Fruit fly (Drosophila melanogaster) whole organism, embryonic: ENCODE measurements around the gene Ubc7.

Experiments used
- Ada2b ChIP-seq: fragments of 200-800 bp; sonication (Bioruptor generic); IDR thresholded peaks from 2 replicates; pipeline ENCODE4 v1.3.6; 2022; ENCODE audit warnings: missing biosample characterization, missing genetic modification characterization
- Atf-2 ChIP-seq: fragments of 200-800 bp; sonication (Bioruptor generic); optimal IDR thresholded peaks from 2 replicates; lab custom pipeline; 2016; ENCODE audit warnings: missing biosample characterization, missing genetic modification characterization
- CG10366 ChIP-seq: fragments of 200-800 bp; sonication (Bioruptor generic); IDR thresholded peaks from 2 replicates; pipeline ENCODE4 v1.3.6; 2022; ENCODE audit warnings: missing biosample characterization, missing genetic modification characterization
- CG12299 ChIP-seq: fragments of 200-800 bp; sonication (Bioruptor generic); optimal IDR thresholded peaks from 2 replicates; lab custom pipeline; 2018; ENCODE audit warnings: missing biosample characterization, mild to moderate bottlenecking, missing genetic modification characterization
- CG12659 ChIP-seq: fragments of 200-800 bp; sonication (Bioruptor generic); optimal IDR thresholded peaks from 3 replicates; lab custom pipeline; 2017; ENCODE audit warnings: mild to moderate bottlenecking, missing biosample characterization, missing genetic modification reagents, missing genetic modification characterization
- CG12744 ChIP-seq: fragments of 200-800 bp; sonication (Bioruptor generic); optimal IDR thresholded peaks from 2 replicates; lab custom pipeline; 2016; ENCODE audit warnings: missing biosample characterization, missing genetic modification characterization
- CG13123 ChIP-seq: fragments of 200-800 bp; sonication (Bioruptor generic); optimal IDR thresholded peaks from 2 replicates; lab custom pipeline; 2016; ENCODE audit warnings: missing biosample characterization, missing genetic modification characterization
- CG13624 ChIP-seq: fragments of 200-800 bp; sonication (Bioruptor generic); optimal IDR thresholded peaks from 2 replicates; lab custom pipeline; 2016; ENCODE audit warnings: missing biosample characterization, missing genetic modification characterization
- CG15011 ChIP-seq: fragments of 200-800 bp; sonication (Bioruptor generic); optimal IDR thresholded peaks from 3 replicates; lab custom pipeline; 2018; ENCODE audit warnings: missing biosample characterization, mild to moderate bottlenecking, missing genetic modification characterization
- CG15601 ChIP-seq: fragments of 200-800 bp; sonication (Bioruptor generic); optimal IDR thresholded peaks from 3 replicates; lab custom pipeline; 2019; ENCODE audit warnings: missing biosample characterization, mild to moderate bottlenecking, missing genetic modification characterization, moderate library complexity
- CG2202 ChIP-seq: fragments of 200-800 bp; sonication (Bioruptor generic); optimal IDR thresholded peaks from 2 replicates; lab custom pipeline; 2018; ENCODE audit warnings: missing biosample characterization, mild to moderate bottlenecking, missing genetic modification characterization
- CG2889 ChIP-seq: fragments of 200-800 bp; sonication (Bioruptor generic); IDR thresholded peaks from 3 replicates; pipeline ENCODE4 v1.3.6; 2022; ENCODE audit warnings: missing biosample characterization, missing genetic modification characterization
- CG32767 ChIP-seq: fragments of 200-800 bp; sonication (Bioruptor generic); IDR thresholded peaks from 2 replicates; pipeline ENCODE4 v1.3.6; 2022; ENCODE audit warnings: missing biosample characterization, missing genetic modification characterization
- CG4820 ChIP-seq: fragments of 200-800 bp; sonication (Bioruptor generic); optimal IDR thresholded peaks from 3 replicates; lab custom pipeline; 2016; ENCODE audit warnings: missing biosample characterization, missing genetic modification characterization
- CG4854 ChIP-seq: fragments of 200-800 bp; sonication (Bioruptor generic); optimal IDR thresholded peaks from 2 replicates; lab custom pipeline; 2016; ENCODE audit warnings: missing biosample characterization, missing genetic modification characterization, inconsistent platforms
- CG6175 ChIP-seq: fragments of 200-800 bp; sonication (Bioruptor generic); IDR thresholded peaks from 3 replicates; pipeline ENCODE4 v1.3.6; 2022; ENCODE audit warnings: missing biosample characterization, missing genetic modification characterization
- CG8944 ChIP-seq: fragments of 200-800 bp; sonication (Bioruptor generic); optimal IDR thresholded peaks from 3 replicates; lab custom pipeline; 2016; ENCODE audit warnings: missing biosample characterization, missing genetic modification characterization
- CG9727 ChIP-seq: fragments of 200-800 bp; sonication (Bioruptor generic); optimal IDR thresholded peaks from 3 replicates; lab custom pipeline; 2017; ENCODE audit warnings: missing biosample characterization, mild to moderate bottlenecking, missing genetic modification characterization
- D ChIP-seq, 2 experiments: fragments of 200-800 bp in 1 of 2; fragments of >200 bp in 1 of 2; sonication (Bioruptor generic) in 1 of 2; optimal IDR thresholded peaks; 2 replicates in 1 of 2; 3 replicates in 1 of 2; lab custom pipeline; 2017; ENCODE audit warnings: mild to moderate bottlenecking in 1 of 2, missing biosample characterization in 1 of 2, missing genetic modification characterization in 1 of 2, missing genetic modification reagents in 1 of 2
- D19A ChIP-seq: fragments of 200-800 bp; optimal IDR thresholded peaks from 3 replicates; lab custom pipeline; 2019; ENCODE audit warnings: missing biosample characterization, mild to moderate bottlenecking, missing genetic modification characterization, moderate library complexity
- Deaf1 ChIP-seq: fragments of 200-800 bp; optimal IDR thresholded peaks from 3 replicates; lab custom pipeline; 2019; ENCODE audit warnings: missing biosample characterization, mild to moderate bottlenecking, missing genetic modification characterization, moderate library complexity
- Gsc ChIP-seq: fragments of 200-800 bp; sonication (Bioruptor generic); IDR thresholded peaks from 2 replicates; pipeline ENCODE4 v1.3.6; 2022; ENCODE audit warnings: missing biosample characterization, missing genetic modification characterization
- H2.0 ChIP-seq: fragments of 200-800 bp; sonication (Bioruptor generic); IDR thresholded peaks from 2 replicates; pipeline ENCODE4 v1.3.6; 2022; ENCODE audit warnings: missing biosample characterization, missing genetic modification characterization
- HLH3B ChIP-seq: fragments of 200-800 bp; sonication (Bioruptor generic); IDR thresholded peaks from 2 replicates; pipeline ENCODE4 v1.3.6; 2022; ENCODE audit warnings: missing biosample characterization, missing genetic modification characterization
- HLH54F ChIP-seq: fragments of 200-800 bp; sonication (Bioruptor generic); optimal IDR thresholded peaks from 3 replicates; lab custom pipeline; 2016; ENCODE audit warnings: missing biosample characterization, missing genetic modification characterization
- HLHmδ ChIP-seq: fragments of 200-800 bp; sonication (Bioruptor generic); optimal IDR thresholded peaks from 2 replicates; lab custom pipeline; 2018; ENCODE audit warnings: missing biosample characterization, mild to moderate bottlenecking, missing genetic modification characterization, moderate library complexity
- MTF-1 ChIP-seq: fragments of 200-800 bp; sonication (Bioruptor generic); optimal IDR thresholded peaks from 2 replicates; lab custom pipeline; 2018; ENCODE audit warnings: missing biosample characterization, mild to moderate bottlenecking, missing genetic modification characterization, borderline replicate concordance
- Optix ChIP-seq: fragments of 200-800 bp; sonication (Bioruptor generic); IDR thresholded peaks from 3 replicates; pipeline ENCODE4 v1.3.6; 2022; ENCODE audit warnings: missing biosample characterization, missing genetic modification characterization
- Rfx ChIP-seq: fragments of 200-800 bp; sonication (Bioruptor generic); IDR thresholded peaks from 2 replicates; pipeline ENCODE4 v1.3.6; 2022; ENCODE audit warnings: missing biosample characterization, missing genetic modification characterization
- Side ChIP-seq: fragments of 200-800 bp; sonication (Bioruptor generic); optimal IDR thresholded peaks from 2 replicates; lab custom pipeline; 2016; ENCODE audit warnings: missing biosample characterization, missing genetic modification characterization
- ato ChIP-seq: fragments of 200-800 bp; sonication (Bioruptor generic); IDR thresholded peaks from 2 replicates; pipeline ENCODE4 v1.3.6; 2022; ENCODE audit warnings: missing biosample characterization, missing genetic modification characterization; ENCODE audit not compliant: partially characterized antibody
- az2 ChIP-seq: fragments of 200-800 bp; sonication (Bioruptor generic); optimal IDR thresholded peaks from 3 replicates; lab custom pipeline; 2016; ENCODE audit warnings: missing biosample characterization, missing genetic modification characterization
- bigmax ChIP-seq: fragments of 200-800 bp; sonication (Bioruptor generic); optimal IDR thresholded peaks from 2 replicates; lab custom pipeline; 2018; ENCODE audit warnings: missing biosample characterization, mild to moderate bottlenecking, missing genetic modification characterization
- ci ChIP-seq: fragments of 200-800 bp; sonication (Bioruptor generic); IDR thresholded peaks from 3 replicates; pipeline ENCODE4 v1.3.6; 2022; ENCODE audit warnings: missing biosample characterization, missing genetic modification characterization
- crol ChIP-seq: fragments of 200-800 bp; sonication (Bioruptor generic); IDR thresholded peaks from 2 replicates; pipeline ENCODE4 v1.3.6; 2022; ENCODE audit warnings: missing biosample characterization, missing genetic modification characterization
- emc ChIP-seq: fragments of 200-800 bp; sonication (Bioruptor generic); optimal IDR thresholded peaks from 2 replicates; lab custom pipeline; 2016; ENCODE audit warnings: missing biosample characterization, missing genetic modification characterization
- ewg ChIP-seq: fragments of 200-800 bp; sonication (Bioruptor generic); optimal IDR thresholded peaks from 3 replicates; lab custom pipeline; 2017; ENCODE audit warnings: mild to moderate bottlenecking, missing biosample characterization, missing genetic modification reagents, missing genetic modification characterization
- gfzf ChIP-seq: fragments of 200-800 bp; sonication (Bioruptor generic); optimal IDR thresholded peaks from 2 replicates; lab custom pipeline; 2016; ENCODE audit warnings: missing biosample characterization, mild to moderate bottlenecking, missing genetic modification characterization, moderate library complexity
- grau ChIP-seq: fragments of 200-800 bp; optimal IDR thresholded peaks from 3 replicates; lab custom pipeline; 2019; ENCODE audit warnings: missing biosample characterization, mild to moderate bottlenecking, missing genetic modification characterization, moderate library complexity
- lab ChIP-seq: fragments of 200-800 bp; sonication (Bioruptor generic); optimal IDR thresholded peaks from 3 replicates; lab custom pipeline; 2017; ENCODE audit warnings: missing biosample characterization, missing genetic modification characterization, mild to moderate bottlenecking, moderate library complexity, missing genetic modification reagents
- p53 ChIP-seq: fragments of 200-800 bp; sonication (Bioruptor generic); optimal IDR thresholded peaks from 2 replicates; lab custom pipeline; 2016; ENCODE audit warnings: missing biosample characterization, missing genetic modification characterization
- pfk ChIP-seq: fragments of 200-800 bp; sonication (Bioruptor generic); optimal IDR thresholded peaks from 2 replicates; lab custom pipeline; 2018; ENCODE audit warnings: missing biosample characterization, mild to moderate bottlenecking, missing genetic modification characterization, moderate library complexity
- repo ChIP-seq: fragments of 200-800 bp; sonication (Bioruptor generic); optimal IDR thresholded peaks from 2 replicates; lab custom pipeline; 2016; ENCODE audit warnings: missing biosample characterization, missing genetic modification characterization
- rib ChIP-seq: fragments of 200-800 bp; sonication (Bioruptor generic); IDR thresholded peaks from 2 replicates; pipeline ENCODE4 v1.3.6; 2022; ENCODE audit warnings: missing biosample characterization, missing genetic modification characterization
- trem ChIP-seq: fragments of 200-800 bp; optimal IDR thresholded peaks from 3 replicates; lab custom pipeline; 2019; ENCODE audit warnings: missing biosample characterization, mild to moderate bottlenecking, missing genetic modification characterization, moderate library complexity
- tup ChIP-seq: fragments of 200-800 bp; sonication (Bioruptor generic); optimal IDR thresholded peaks from 2 replicates; lab custom pipeline; 2016; ENCODE audit warnings: missing biosample characterization, mild to moderate bottlenecking, missing genetic modification characterization, moderate library complexity

Ubc7 gene

dm6 chrX:16637594-16638485, 44.4 kb downstream of the Ubc7 start, which contains the start of gene RpS19a (continued):
- peak; percentile 80 for TF ChIP-seq pfk (GFP tag; lab: Kevin White, UChicago)
- TF ChIP-seq CG15011: peak; percentile 81
- peak; percentile 84 for TF ChIP-seq CG12659
- TF ChIP-seq lab (GFP tag; lab: Kevin White, UChicago): peak; percentile 94
- TF ChIP-seq D (optimal IDR thresholded peaks at IDR 0.05; lab: Kevin White, UChicago): no peak
- TF ChIP-seq D (GFP tag; optimal IDR thresholded peaks at IDR 0.05; lab: Kevin White, UChicago): peak; percentile 66
- peak; percentile 33 for TF ChIP-seq Deaf1 (tag; lab: Kevin White, UChicago)
- peak; percentile 63 for TF ChIP-seq CG12299 (tag; lab: Kevin White, UChicago)
- TF ChIP-seq rib (GFP tag; lab: Robert Waterston, UW): peak; percentile 56
- peak; percentile 65 for TF ChIP-seq CG4854 (GFP tag; lab: Kevin White, UChicago)
- peak; percentile 65 for TF ChIP-seq Side (GFP tag; lab: Kevin White, UChicago)
- TF ChIP-seq CG8944 (GFP tag; lab: Kevin White, UChicago): no peak
- TF ChIP-seq CG13123 (GFP tag; lab: Kevin White, UChicago): peak; percentile 91
- no peak for TF ChIP-seq emc (GFP tag; lab: Kevin White, UChicago)
- peak; percentile 35 for TF ChIP-seq az2
- TF ChIP-seq, all 482 proteins: peak for 379

dm6 chrX:16640260-16641100, 47.0 kb downstream of the Ubc7 start, which contains the start of the genes SNRPG and mthl1:
Gene SNRPG (minus strand): TSS chrX:16640419.
Gene mthl1 (plus strand): TSS chrX:16640968.
- TF ChIP-seq HLHmδ (GFP tag; lab: Kevin White, UChicago) (peak; percentile 19), ato (GFP tag; lab: Robert Waterston, UW) (peak; percentile 46; the same call in 1 of the 2 replicates), CG6175 (GFP tag; lab: Robert Waterston, UW) (peak; percentile 88), p53 (GFP tag; lab: Kevin White, UChicago) (no peak), Optix (peak; percentile 89), ci (GFP tag; lab: Robert Waterston, UW) (peak; percentile 83), CG4820 (peak; percentile 70), CG12744 (GFP tag; lab: Kevin White, UChicago) (peak; percentile 3), crol (GFP tag; lab: Robert Waterston, UW) (peak; percentile 75), MTF-1 (GFP tag; lab: Kevin White, UChicago) (no peak), CG10366 (GFP tag; lab: Robert Waterston, UW) (peak; percentile 49), bigmax (GFP tag; lab: Kevin White, UChicago) (no peak), grau (tag; lab: Kevin White, UChicago) (peak; percentile 67), trem (tag; lab: Kevin White, UChicago) (no peak), CG32767 (GFP tag; lab: Robert Waterston, UW) (peak; percentile 76; the same call in 1 of the 2 replicates), CG15601 (tag; lab: Kevin White, UChicago) (no peak), H2.0 (GFP tag; lab: Robert Waterston, UW) (peak; percentile 93), Ada2b (GFP tag; lab: Robert Waterston, UW) (peak; percentile 84), Gsc (GFP tag; lab: Robert Waterston, UW) (peak; percentile 92), HLH3B (GFP tag; lab: Robert Waterston, UW) (peak; percentile 89), CG9727 (GFP tag; lab: Kevin White, UChicago) (peak; percentile 60), ewg (GFP tag; lab: Kevin White, UChicago) (peak; percentile 77), HLH54F (GFP tag; lab: Kevin White, UChicago) (peak; percentile 89), CG2202 (tag; lab: Kevin White, UChicago) (no peak), Atf-2 (GFP tag; lab: Kevin White, UChicago) (peak; percentile 77), repo (GFP tag; lab: Kevin White, UChicago) (peak; percentile 9), gfzf (GFP tag; lab: Kevin White, UChicago) (peak; percentile 72), Rfx (peak; percentile 96), CG13624 (peak; percentile 76), tup (GFP tag; lab: Kevin White, UChicago) (peak; percentile 35), D19A (no peak), CG2889 (GFP tag; lab: Robert Waterston, UW) (peak; percentile 92)
